Worm (Caenorhabditis elegans) whole organism, L4 larva: ENCODE measurements around the gene cdh-1.

Source experiments
- F26F4.8 ChIP-seq: fragments of 200-800 bp; sonication (Bioruptor generic); conservative IDR thresholded peaks from 2 replicates; pipeline ENCODE4 v1.3.6; 2022; ENCODE audit warnings: missing genetic modification characterization, missing compliant biosample characterization
- F44E2.7 ChIP-seq: fragments of 200-800 bp; sonication (Bioruptor generic); IDR thresholded peaks from 2 replicates; pipeline ENCODE4 v2.1.2; 2022; ENCODE audit warnings: missing genetic modification characterization, missing compliant biosample characterization
- T20F7.1 ChIP-seq: fragments of 200-800 bp; sonication (Bioruptor generic); optimal IDR thresholded peaks from 2 replicates; lab custom pipeline; 2018; ENCODE audit warnings: mild to moderate bottlenecking, missing genetic modification characterization, missing compliant biosample characterization
- ZK546.5 ChIP-seq, 2 experiments: sonication (generic microtip); optimal IDR thresholded peaks; 2 replicates each; lab custom pipeline; 2017; ENCODE audit warnings: missing biosample characterization in 2 of 2, missing genetic modification characterization in 2 of 2
- aha-1 ChIP-seq: fragments of 150-350 bp; peaks from one replicate; lab custom pipeline; 2014; ENCODE audit warnings: missing biosample characterization, missing genetic modification characterization
- arid-1 ChIP-seq: fragments of 200-800 bp; sonication (Bioruptor generic); conservative IDR thresholded peaks from 2 replicates; pipeline ENCODE4 v1.3.6; 2022; ENCODE audit warnings: missing genetic modification reagents, missing genetic modification characterization, missing compliant biosample characterization
- attf-4 ChIP-seq: sonication (generic microtip); optimal IDR thresholded peaks from 3 replicates; lab custom pipeline; 2017; ENCODE audit warnings: missing biosample characterization, missing genetic modification characterization
- ceh-62 ChIP-seq: sonication (generic microtip); optimal IDR thresholded peaks from 2 replicates; lab custom pipeline; 2017; ENCODE audit warnings: missing biosample characterization, missing genetic modification characterization
- ces-1 ChIP-seq: fragments of 150-350 bp; sonication (generic microtip); optimal IDR thresholded peaks from 4 replicates; lab custom pipeline; 2014; ENCODE audit warnings: missing biosample characterization, missing genetic modification reagents, missing genetic modification characterization
- cey-2 ChIP-seq: sonication (generic microtip); optimal IDR thresholded peaks from 3 replicates; lab custom pipeline; 2017; ENCODE audit warnings: missing genetic modification characterization, mild to moderate bottlenecking, missing compliant biosample characterization, antibody characterized with exemption, borderline replicate concordance; ENCODE audit not compliant: insufficient read depth
- ctbp-1 ChIP-seq: fragments of 200-800 bp; sonication (Bioruptor generic); IDR thresholded peaks from 2 replicates; pipeline ENCODE4 v1.3.6; 2022; ENCODE audit warnings: missing genetic modification reagents, missing genetic modification characterization, missing compliant biosample characterization
- daf-19 ChIP-seq: fragments of 200-800 bp; sonication (Bioruptor generic); conservative IDR thresholded peaks from 2 replicates; pipeline ENCODE4 v1.3.6; 2022; ENCODE audit warnings: missing genetic modification characterization, missing compliant biosample characterization
- dmd-6 ChIP-seq: fragments of 200-800 bp; sonication (Bioruptor generic); IDR thresholded peaks from 2 replicates; pipeline ENCODE4 v1.3.6; 2022; ENCODE audit warnings: missing genetic modification reagents, missing genetic modification characterization, missing compliant biosample characterization
- dmd-9 ChIP-seq: fragments of 200-800 bp; sonication (Bioruptor generic); IDR thresholded peaks from 2 replicates; pipeline ENCODE4 v1.3.6; 2022; ENCODE audit warnings: missing genetic modification reagents, missing genetic modification characterization, missing compliant biosample characterization
- dpl-1 ChIP-seq: fragments of 150-350 bp; optimal IDR thresholded peaks from 2 replicates; lab custom pipeline; 2014; ENCODE audit warnings: missing biosample characterization, missing genetic modification reagents, missing genetic modification characterization
- dve-1 ChIP-seq: sonication (generic microtip); optimal IDR thresholded peaks from 2 replicates; lab custom pipeline; 2017; ENCODE audit warnings: antibody characterized with exemption, mild to moderate bottlenecking, missing genetic modification characterization, missing compliant biosample characterization; ENCODE audit not compliant: insufficient read depth
- egl-27 ChIP-seq: sonication (generic microtip); optimal IDR thresholded peaks from 3 replicates; lab custom pipeline; 2017; ENCODE audit warnings: missing biosample characterization, missing genetic modification reagents, missing genetic modification characterization
- egl-43 ChIP-seq: fragments of 200-800 bp; sonication (Bioruptor generic); IDR thresholded peaks from 2 replicates; pipeline ENCODE4 v1.3.6; 2022; ENCODE audit warnings: missing genetic modification reagents, missing genetic modification characterization, missing compliant biosample characterization
- fkh-10 ChIP-seq: fragments of 150-350 bp; optimal IDR thresholded peaks from 2 replicates; lab custom pipeline; 2014; ENCODE audit warnings: missing biosample characterization, missing genetic modification reagents, missing genetic modification characterization
- fos-1 ChIP-seq: fragments of 150-350 bp; optimal IDR thresholded peaks from 2 replicates; lab custom pipeline; 2014; ENCODE audit warnings: missing biosample characterization, missing genetic modification characterization
- jun-1 ChIP-seq: fragments of 150-350 bp; optimal IDR thresholded peaks from 2 replicates; lab custom pipeline; 2014; ENCODE audit warnings: missing biosample characterization, missing genetic modification reagents, missing genetic modification characterization
- lim-7 ChIP-seq: fragments of 200-800 bp; sonication (Bioruptor generic); IDR thresholded peaks from 2 replicates; pipeline ENCODE4 v1.3.6; 2022; ENCODE audit warnings: missing genetic modification characterization, missing compliant biosample characterization
- lin-1 ChIP-seq: fragments of 200-800 bp; sonication (Bioruptor generic); IDR thresholded peaks from 2 replicates; pipeline ENCODE4 v1.3.6; 2022; ENCODE audit warnings: missing genetic modification reagents, missing genetic modification characterization, missing compliant biosample characterization
- lin-15B ChIP-seq: fragments of 150-350 bp; sonication (generic microtip); optimal IDR thresholded peaks from 3 replicates; lab custom pipeline; 2014; ENCODE audit warnings: missing biosample characterization, missing genetic modification characterization
- lsy-2 ChIP-seq, 2 experiments: fragments of 150-350 bp in 1 of 2; sonication (generic microtip) in 1 of 2; optimal IDR thresholded peaks; 2 replicates each; lab custom pipeline; 2014 to 2017; ENCODE audit warnings: missing biosample characterization in 2 of 2, missing genetic modification characterization in 2 of 2
- madf-9 ChIP-seq: fragments of 200-800 bp; sonication (Bioruptor generic); conservative IDR thresholded peaks from 2 replicates; pipeline ENCODE4 v1.3.6; 2022; ENCODE audit warnings: missing genetic modification reagents, missing genetic modification characterization, missing compliant biosample characterization
- mxl-2 ChIP-seq: fragments of 200-800 bp; sonication (Bioruptor generic); conservative IDR thresholded peaks from 2 replicates; pipeline ENCODE4 v1.3.6; 2022; ENCODE audit warnings: missing genetic modification reagents, missing genetic modification characterization, missing compliant biosample characterization
- nhr-11 ChIP-seq: fragments of 150-350 bp; optimal IDR thresholded peaks from 2 replicates; lab custom pipeline; 2014; ENCODE audit warnings: missing biosample characterization, missing genetic modification characterization
- nhr-28 ChIP-seq: fragments of 150-350 bp; optimal IDR thresholded peaks from 2 replicates; lab custom pipeline; 2014; ENCODE audit warnings: missing biosample characterization, missing genetic modification characterization
- set-16 ChIP-seq: fragments of 200-800 bp; sonication (Bioruptor generic); IDR thresholded peaks from 2 replicates; pipeline ENCODE4 v1.3.6; 2022; ENCODE audit warnings: missing genetic modification reagents, missing genetic modification characterization, missing compliant biosample characterization
- spr-1 ChIP-seq: sonication (generic microtip); optimal IDR thresholded peaks from 2 replicates; lab custom pipeline; 2016; ENCODE audit warnings: mild to moderate bottlenecking, missing genetic modification characterization, missing compliant biosample characterization
- spr-3 ChIP-seq: fragments of 200-800 bp; sonication (Bioruptor generic); optimal IDR thresholded peaks from 2 replicates; lab custom pipeline; 2018; ENCODE audit warnings: mild to moderate bottlenecking, missing genetic modification characterization, missing compliant biosample characterization
- vab-7 ChIP-seq: fragments of 200-800 bp; sonication (Bioruptor generic); IDR thresholded peaks from 2 replicates; pipeline ENCODE4 v1.3.6; 2022; ENCODE audit warnings: missing genetic modification reagents, missing genetic modification characterization, missing compliant biosample characterization
- zfp-3 ChIP-seq: fragments of 200-800 bp; sonication (Bioruptor generic); conservative IDR thresholded peaks from 2 replicates; pipeline ENCODE4 v1.3.6; 2022; ENCODE audit warnings: missing genetic modification reagents, missing genetic modification characterization, missing compliant biosample characterization
- ztf-11 ChIP-seq: fragments of 150-350 bp; optimal IDR thresholded peaks from 2 replicates; lab custom pipeline; 2014; ENCODE audit warnings: missing biosample characterization, missing genetic modification characterization

Gene cdh-1

ce11 chrIII:2899705-2900104, 11.0 kb upstream of the cdh-1 start:
- TF ChIP-seq zfp-3 (GFP tag; lab: Robert Waterston, UW) = no peak
- TF ChIP-seq set-16 (GFP tag; lab: Robert Waterston, UW) = peak; percentile 95
- TF ChIP-seq egl-43 (GFP tag; lab: Robert Waterston, UW) = 0 out of 2 replicates have a peak, but pooled peaks have one; percentile 41

- TF ChIP-seq F44E2.7 = 0 out of 2 replicates have a peak, but pooled peaks have one; percentile 25
- TF ChIP-seq T20F7.1 (GFP tag; lab: Kevin White, UChicago) = no peak
Observed at ce11 chrIII:2901117-2901516, 9.6 kb upstream of the cdh-1 start, which contains the start of gene idpa-1. idpa-1 (minus strand) TSS chrIII:2901217.

- TF ChIP-seq aha-1 (tag; lab: Kevin White, UChicago) (peak; percentile 57), ceh-62 (tag; lab: Kevin White, UChicago) (no peak)
- TF ChIP-seq, all 104 proteins: peak for 1
Observed at ce11 chrIII:2904164-2904563, 6.5 kb upstream of the cdh-1 start.

ce11 chrIII:2907819-2908218, 2.9 kb upstream of the cdh-1 start:
- TF ChIP-seq aha-1 (tag; lab: Kevin White, UChicago) = peak; percentile 15
- no peak for TF ChIP-seq zfp-3 (GFP tag; lab: Robert Waterston, UW)

- TF ChIP-seq spr-3 (no peak), dmd-6 (no peak), mxl-2 (no peak), vab-7 (no peak), nhr-28 (no peak)
Observed at ce11 chrIII:2908859-2909258, 1.8 kb upstream of the cdh-1 start.

- TF ChIP-seq fos-1 (no peak), mxl-2 (no peak), daf-19 (GFP tag; lab: Robert Waterston, UW) (no peak), dve-1 (tag; lab: Kevin White, UChicago) (no peak), jun-1 (tag; lab: Kevin White, UChicago) (no peak), dmd-9 (GFP tag; lab: Robert Waterston, UW) (no peak), spr-1 (tag; lab: Kevin White, UChicago) (no peak), ztf-11 (tag; lab: Kevin White, UChicago) (no peak), aha-1 (tag; lab: Kevin White, UChicago) (no peak), madf-9 (GFP tag; lab: Robert Waterston, UW) (no peak), lin-1 (GFP tag; lab: Robert Waterston, UW) (no peak), ZK546.5 (tag; optimal IDR thresholded peaks at IDR 0.05; lab: Kevin White, UChicago) (no peak), cey-2 (tag; lab: Kevin White, UChicago) (no peak), dpl-1 (GFP tag; lab: Kevin White, UChicago) (no peak), arid-1 (GFP tag; lab: Robert Waterston, UW) (no peak), ctbp-1 (GFP tag; lab: Robert Waterston, UW) (no peak), F26F4.8 (GFP tag; lab: Robert Waterston, UW) (no peak), lim-7 (GFP tag; lab: Robert Waterston, UW) (no peak), egl-27 (tag; lab: Kevin White, UChicago) (no peak), dmd-6 (no peak)
- TF ChIP-seq, all 104 proteins: peak for 0
Observed at ce11 chrIII:2912916-2913315, 2.2 kb downstream of the cdh-1 start.

ce11 chrIII:2914029-2914428, 3.3 kb downstream of the cdh-1 start:
- TF ChIP-seq lin-15B (tag; lab: Kevin White, UChicago) (no peak), attf-4 (tag; lab: Kevin White, UChicago) (no peak), nhr-11 (tag; lab: Kevin White, UChicago) (no peak), ceh-62 (tag; lab: Kevin White, UChicago) (no peak), ctbp-1 (GFP tag; lab: Robert Waterston, UW) (peak; percentile 40; the same call in 1 of the 2 replicates), ces-1 (GFP tag; lab: Kevin White, UChicago) (peak; percentile 79), lsy-2 (tag; optimal IDR thresholded peaks at IDR 0.05; lab: Kevin White, UChicago) (peak in 1 of 2 experiments; percentile 7), fkh-10 (GFP tag; lab: Kevin White, UChicago) (peak; percentile 27)
